Fruit fly (Drosophila melanogaster) whole organism, embryonic: ENCODE measurements around the gene mus201.

Source experiments
- B-H1 ChIP-seq: fragments of 200-800 bp; sonication (Bioruptor generic); IDR thresholded peaks from 3 replicates; pipeline ENCODE4 v1.3.6; 2022; ENCODE audit warnings: missing biosample characterization, missing genetic modification characterization
- CG10366 ChIP-seq: fragments of 200-800 bp; sonication (Bioruptor generic); IDR thresholded peaks from 2 replicates; pipeline ENCODE4 v1.3.6; 2022; ENCODE audit warnings: missing biosample characterization, missing genetic modification characterization
- CG10565 ChIP-seq: fragments of 200-800 bp; sonication (Bioruptor generic); optimal IDR thresholded peaks from 3 replicates; lab custom pipeline; 2016; ENCODE audit warnings: missing biosample characterization, mild to moderate bottlenecking, missing genetic modification characterization
- CG11085 ChIP-seq: fragments of 200-800 bp; sonication (Bioruptor generic); IDR thresholded peaks from 2 replicates; pipeline ENCODE4 v1.3.6; 2022; ENCODE audit warnings: missing biosample characterization, missing genetic modification characterization
- CG11398 ChIP-seq: fragments of 200-800 bp; sonication (Bioruptor generic); optimal IDR thresholded peaks from 2 replicates; lab custom pipeline; 2016; ENCODE audit warnings: missing biosample characterization, missing genetic modification characterization
- CG12155 ChIP-seq: fragments of 200-800 bp; sonication (Bioruptor generic); optimal IDR thresholded peaks from 3 replicates; lab custom pipeline; 2016; ENCODE audit warnings: missing biosample characterization, missing genetic modification characterization
- CG12236 ChIP-seq: fragments of 200-800 bp; sonication (Bioruptor generic); optimal IDR thresholded peaks from 2 replicates; lab custom pipeline; 2016; ENCODE audit warnings: missing biosample characterization, missing genetic modification characterization
- CG13624 ChIP-seq: fragments of 200-800 bp; sonication (Bioruptor generic); optimal IDR thresholded peaks from 2 replicates; lab custom pipeline; 2016; ENCODE audit warnings: missing biosample characterization, missing genetic modification characterization
- CG15011 ChIP-seq: fragments of 200-800 bp; sonication (Bioruptor generic); optimal IDR thresholded peaks from 3 replicates; lab custom pipeline; 2018; ENCODE audit warnings: missing biosample characterization, mild to moderate bottlenecking, missing genetic modification characterization
- CG15514 ChIP-seq: fragments of 200-800 bp; sonication (Bioruptor generic); optimal IDR thresholded peaks from 3 replicates; lab custom pipeline; 2017; ENCODE audit warnings: missing biosample characterization, missing genetic modification characterization, mild to moderate bottlenecking, moderate library complexity, missing genetic modification reagents
- CG15696 ChIP-seq: fragments of 200-800 bp; sonication (Bioruptor generic); optimal IDR thresholded peaks from 2 replicates; lab custom pipeline; 2019; ENCODE audit warnings: missing biosample characterization, mild to moderate bottlenecking, missing genetic modification characterization, moderate library complexity
- CG17612 ChIP-seq: fragments of 200-800 bp; sonication (Bioruptor generic); IDR thresholded peaks from 2 replicates; pipeline ENCODE4 v1.3.6; 2022; ENCODE audit warnings: missing biosample characterization, missing genetic modification characterization
- CG18764 ChIP-seq: fragments of 200-800 bp; sonication (Bioruptor generic); optimal IDR thresholded peaks from 3 replicates; lab custom pipeline; 2016; ENCODE audit warnings: missing biosample characterization, missing genetic modification characterization
- CG2889 ChIP-seq: fragments of 200-800 bp; sonication (Bioruptor generic); IDR thresholded peaks from 3 replicates; pipeline ENCODE4 v1.3.6; 2022; ENCODE audit warnings: missing biosample characterization, missing genetic modification characterization
- CG33557 ChIP-seq: fragments of 200-800 bp; sonication (Bioruptor generic); optimal IDR thresholded peaks from 2 replicates; lab custom pipeline; 2019; ENCODE audit warnings: missing biosample characterization, mild to moderate bottlenecking, missing genetic modification characterization, moderate library complexity
- CG42726 ChIP-seq: fragments of 200-800 bp; sonication (Bioruptor generic); IDR thresholded peaks from 2 replicates; pipeline ENCODE4 v1.3.6; 2022; ENCODE audit warnings: missing biosample characterization, missing genetic modification characterization; ENCODE audit not compliant: partially characterized antibody
- CG4360 ChIP-seq: fragments of 200-800 bp; sonication (Bioruptor generic); IDR thresholded peaks from 2 replicates; pipeline ENCODE4 v1.3.6; 2022; ENCODE audit warnings: missing biosample characterization, missing genetic modification characterization
- CG4854 ChIP-seq: fragments of 200-800 bp; sonication (Bioruptor generic); optimal IDR thresholded peaks from 2 replicates; lab custom pipeline; 2016; ENCODE audit warnings: missing biosample characterization, missing genetic modification characterization, inconsistent platforms
- CG9609 ChIP-seq: fragments of 200-800 bp; sonication (Bioruptor generic); optimal IDR thresholded peaks from 3 replicates; lab custom pipeline; 2016; ENCODE audit warnings: missing biosample characterization, missing genetic modification characterization
- CG9876 ChIP-seq: fragments of 200-800 bp; sonication (Bioruptor generic); optimal IDR thresholded peaks from 2 replicates; lab custom pipeline; 2016; ENCODE audit warnings: missing biosample characterization, missing genetic modification characterization
- Dad ChIP-seq: fragments of 200-800 bp; sonication (Bioruptor generic); optimal IDR thresholded peaks from 3 replicates; lab custom pipeline; 2016; ENCODE audit warnings: missing biosample characterization, missing genetic modification characterization
- Dbx ChIP-seq: fragments of 200-800 bp; sonication (Bioruptor generic); IDR thresholded peaks from 3 replicates; pipeline ENCODE4 v1.3.6; 2022; ENCODE audit warnings: missing biosample characterization, missing genetic modification characterization
- Deaf1 ChIP-seq: fragments of 200-800 bp; optimal IDR thresholded peaks from 3 replicates; lab custom pipeline; 2019; ENCODE audit warnings: missing biosample characterization, mild to moderate bottlenecking, missing genetic modification characterization, moderate library complexity
- Dref ChIP-seq: fragments of 200-800 bp; sonication (Bioruptor generic); IDR thresholded peaks from 2 replicates; pipeline ENCODE4 v1.3.6; 2022; ENCODE audit warnings: missing biosample characterization, missing genetic modification characterization
- HLH4C ChIP-seq: fragments of 200-800 bp; sonication (Bioruptor generic); IDR thresholded peaks from 3 replicates; pipeline ENCODE4 v1.3.6; 2022; ENCODE audit warnings: missing biosample characterization, missing genetic modification characterization; ENCODE audit not compliant: partially characterized antibody
- HmgD ChIP-seq: fragments of 200-800 bp; sonication (Bioruptor generic); optimal IDR thresholded peaks from 3 replicates; lab custom pipeline; 2016; ENCODE audit warnings: missing biosample characterization, missing genetic modification characterization
- Lhr ChIP-seq: fragments of 200-800 bp; sonication (Bioruptor generic); optimal IDR thresholded peaks from 3 replicates; lab custom pipeline; 2017; ENCODE audit warnings: mild to moderate bottlenecking, missing biosample characterization, missing genetic modification reagents, missing genetic modification characterization
- Lim3 ChIP-seq: fragments of 200-800 bp; sonication (Bioruptor generic); IDR thresholded peaks from 2 replicates; pipeline ENCODE4 v1.3.6; 2022; ENCODE audit warnings: missing biosample characterization, missing genetic modification characterization
- MTF-1 ChIP-seq: fragments of 200-800 bp; sonication (Bioruptor generic); optimal IDR thresholded peaks from 2 replicates; lab custom pipeline; 2018; ENCODE audit warnings: missing biosample characterization, mild to moderate bottlenecking, missing genetic modification characterization, borderline replicate concordance
- NK7.1 ChIP-seq: fragments of 200-800 bp; sonication (Bioruptor generic); optimal IDR thresholded peaks from 3 replicates; lab custom pipeline; 2016; ENCODE audit warnings: missing biosample characterization, missing genetic modification characterization
- Xbp1 ChIP-seq: fragments of 200-800 bp; sonication (Bioruptor generic); optimal IDR thresholded peaks from 3 replicates; lab custom pipeline; 2016; ENCODE audit warnings: missing biosample characterization, mild to moderate bottlenecking, missing genetic modification characterization
- YL-1 ChIP-seq: fragments of 200-800 bp; sonication (Bioruptor generic); optimal IDR thresholded peaks from 3 replicates; lab custom pipeline; 2017; ENCODE audit warnings: missing biosample characterization, mild to moderate bottlenecking, missing genetic modification characterization
- ap ChIP-seq: fragments of 200-800 bp; sonication (Bioruptor generic); IDR thresholded peaks from 2 replicates; pipeline ENCODE4 v1.3.6; 2022; ENCODE audit warnings: missing biosample characterization, missing genetic modification characterization
- ash1 ChIP-seq: fragments of 200-800 bp; sonication (Bioruptor generic); optimal IDR thresholded peaks from 2 replicates; lab custom pipeline; 2018; ENCODE audit warnings: missing biosample characterization, mild to moderate bottlenecking, missing genetic modification characterization
- bsh ChIP-seq, 2 experiments: fragments of 200-800 bp; sonication (Bioruptor generic); optimal IDR thresholded peaks; 2 replicates each; lab custom pipeline; 2017 to 2018; ENCODE audit warnings: mild to moderate bottlenecking in 2 of 2, missing biosample characterization in 2 of 2, missing genetic modification characterization in 2 of 2, moderate library complexity in 1 of 2
- ci ChIP-seq: fragments of 200-800 bp; sonication (Bioruptor generic); IDR thresholded peaks from 3 replicates; pipeline ENCODE4 v1.3.6; 2022; ENCODE audit warnings: missing biosample characterization, missing genetic modification characterization
- crol ChIP-seq: fragments of 200-800 bp; sonication (Bioruptor generic); IDR thresholded peaks from 2 replicates; pipeline ENCODE4 v1.3.6; 2022; ENCODE audit warnings: missing biosample characterization, missing genetic modification characterization
- dm ChIP-seq: fragments of 200-800 bp; sonication (Bioruptor generic); optimal IDR thresholded peaks from 3 replicates; lab custom pipeline; 2016; ENCODE audit warnings: missing biosample characterization, missing genetic modification characterization
- emc ChIP-seq: fragments of 200-800 bp; sonication (Bioruptor generic); optimal IDR thresholded peaks from 2 replicates; lab custom pipeline; 2016; ENCODE audit warnings: missing biosample characterization, missing genetic modification characterization
- ems ChIP-seq: fragments of 200-800 bp; sonication (Bioruptor generic); optimal IDR thresholded peaks from 3 replicates; lab custom pipeline; 2016; ENCODE audit warnings: missing biosample characterization, missing genetic modification characterization
- esg ChIP-seq: fragments of 200-800 bp; sonication (Bioruptor generic); conservative IDR thresholded peaks from 2 replicates; pipeline ENCODE4 v1.3.6; 2022; ENCODE audit warnings: missing biosample characterization, missing genetic modification characterization
- fru ChIP-seq: fragments of >200 bp; optimal IDR thresholded peaks from 2 replicates; lab custom pipeline; 2017
- gcm ChIP-seq: fragments of 200-800 bp; sonication (Bioruptor generic); optimal IDR thresholded peaks from 2 replicates; lab custom pipeline; 2019; ENCODE audit warnings: missing biosample characterization, mild to moderate bottlenecking, missing genetic modification characterization, moderate library complexity
- lilli ChIP-seq: fragments of 200-800 bp; sonication (Bioruptor generic); optimal IDR thresholded peaks from 3 replicates; lab custom pipeline; 2016; ENCODE audit warnings: missing biosample characterization, missing genetic modification characterization
- lola ChIP-seq, 3 experiments: fragments of >200 bp in 2 of 3; fragments of 200-800 bp in 1 of 3; sonication (Bioruptor generic) in 1 of 3; optimal IDR thresholded peaks; 2 replicates each; lab custom pipeline; 2017 to 2019; ENCODE audit warnings: missing biosample characterization in 3 of 3, missing genetic modification characterization in 3 of 3, mild to moderate bottlenecking in 1 of 3, moderate library complexity in 1 of 3
- mirr ChIP-seq: fragments of 200-800 bp; sonication (Bioruptor generic); optimal IDR thresholded peaks from 3 replicates; lab custom pipeline; 2018; ENCODE audit warnings: missing biosample characterization, mild to moderate bottlenecking, missing genetic modification characterization
- nom ChIP-seq: fragments of 200-800 bp; sonication (Bioruptor generic); optimal IDR thresholded peaks from 2 replicates; lab custom pipeline; 2017; ENCODE audit warnings: missing biosample characterization, missing genetic modification characterization, mild to moderate bottlenecking, moderate library complexity, missing genetic modification reagents
- prd ChIP-seq, 3 experiments: fragments of >200 bp in 2 of 3; fragments of 200-800 bp in 1 of 3; sonication (Bioruptor generic) in 1 of 3; optimal IDR thresholded peaks in 2 of 3; IDR thresholded peaks in 1 of 3; 2 replicates in 2 of 3; 3 replicates in 1 of 3; pipeline versions ENCODE4 v1.3.6 to Lab custom; 2017 to 2022; ENCODE audit warnings: missing biosample characterization in 1 of 3, missing genetic modification characterization in 1 of 3
- pzg ChIP-seq: fragments of 200-800 bp; sonication (Bioruptor generic); optimal IDR thresholded peaks from 3 replicates; lab custom pipeline; 2018; ENCODE audit warnings: missing biosample characterization, mild to moderate bottlenecking, missing genetic modification characterization, moderate library complexity

mus201 gene

dm6 chr2L:8416350-8417046, 21.5 kb upstream of the mus201 start (continued):
- TF ChIP-seq HmgD (GFP tag; lab: Kevin White, UChicago): peak; percentile 57
- peak; percentile 43 for TF ChIP-seq Deaf1 (tag; lab: Kevin White, UChicago)
- TF ChIP-seq CG18764 (GFP tag; lab: Kevin White, UChicago): no peak
- peak; percentile 23 for TF ChIP-seq lilli
- TF ChIP-seq nom (GFP tag; lab: Kevin White, UChicago): peak; percentile 83
- TF ChIP-seq ems (GFP tag; lab: Kevin White, UChicago): no peak
- TF ChIP-seq CG13624 (GFP tag; lab: Kevin White, UChicago): peak; percentile 79
- 0 out of 3 replicates have a peak, but pooled peaks have one; percentile 34 for TF ChIP-seq HLH4C (GFP tag; lab: Robert Waterston, UW)
- TF ChIP-seq CG12236 (GFP tag; lab: Kevin White, UChicago): peak; percentile 16
- TF ChIP-seq CG11085 (GFP tag; lab: Robert Waterston, UW): no peak
- TF ChIP-seq CG15011 (GFP tag; lab: Kevin White, UChicago): no peak
- TF ChIP-seq CG12155 (GFP tag; lab: Kevin White, UChicago): no peak
- TF ChIP-seq Xbp1 (GFP tag; lab: Kevin White, UChicago): peak; percentile 3
- TF ChIP-seq CG10565 (GFP tag; lab: Kevin White, UChicago): no peak
- no peak for TF ChIP-seq CG4854 (GFP tag; lab: Kevin White, UChicago)
- TF ChIP-seq prd (optimal IDR thresholded peaks at IDR 0.05; lab: Kevin White, UChicago): no peak
- no peak for TF ChIP-seq prd (GFP tag; IDR thresholded peaks at IDR 0.05; lab: Robert Waterston, UW)
- TF ChIP-seq gcm (GFP tag; lab: Kevin White, UChicago): peak; percentile 21
- no peak for TF ChIP-seq Lim3 (GFP tag; lab: Robert Waterston, UW)
- no peak for TF ChIP-seq B-H1 (GFP tag; lab: Robert Waterston, UW)
- peak; percentile 32 for TF ChIP-seq CG15696
- TF ChIP-seq emc: no peak
- peak in 1 of 2 experiments; percentile 70 for TF ChIP-seq bsh (GFP tag; optimal IDR thresholded peaks at IDR 0.05; lab: Kevin White, UChicago)
- no peak for TF ChIP-seq NK7.1 (GFP tag; lab: Kevin White, UChicago)
- TF ChIP-seq CG11398 (GFP tag; lab: Kevin White, UChicago): no peak
- TF ChIP-seq esg (GFP tag; lab: Robert Waterston, UW): no peak
- TF ChIP-seq ap: no peak
- peak; percentile 25 for TF ChIP-seq CG9609 (GFP tag; lab: Kevin White, UChicago)
- no peak for TF ChIP-seq Dad (GFP tag; lab: Kevin White, UChicago)
- TF ChIP-seq CG9876: no peak
- TF ChIP-seq CG2889 (GFP tag; lab: Robert Waterston, UW): peak; percentile 78
- TF ChIP-seq ci (GFP tag; lab: Robert Waterston, UW): peak; percentile 29; the same call in 1 of the 3 replicates
- no peak for TF ChIP-seq ash1 (GFP tag; lab: Kevin White, UChicago)
- no peak for TF ChIP-seq CG42726 (GFP tag; lab: Robert Waterston, UW)
- TF ChIP-seq CG4360 (GFP tag; lab: Robert Waterston, UW): no peak
- peak; percentile 17 for TF ChIP-seq YL-1 (GFP tag; lab: Kevin White, UChicago)
- TF ChIP-seq fru (lab: Kevin White, UChicago): peak; percentile 57
- no peak for TF ChIP-seq Dref (GFP tag; lab: Robert Waterston, UW)
- no peak for TF ChIP-seq CG17612 (GFP tag; lab: Robert Waterston, UW)
- no peak; the same call in 1 of the 2 replicates for TF ChIP-seq crol (GFP tag; lab: Robert Waterston, UW)
- no peak for TF ChIP-seq MTF-1 (GFP tag; lab: Kevin White, UChicago)
- TF ChIP-seq Lhr: no peak
- no peak for TF ChIP-seq mirr
- no peak for TF ChIP-seq CG15514
- TF ChIP-seq Dbx (GFP tag; lab: Robert Waterston, UW): 0 out of 3 replicates have a peak, but pooled peaks have one; percentile 49
- TF ChIP-seq CG33557 (GFP tag; lab: Kevin White, UChicago): no peak
- no peak for TF ChIP-seq CG10366
- peak; percentile 11 for TF ChIP-seq pzg
- TF ChIP-seq lola (GFP tag; optimal IDR thresholded peaks at IDR 0.05; lab: Kevin White, UChicago): no peak
- no peak for TF ChIP-seq dm (GFP tag; lab: Kevin White, UChicago)
